Worm (Caenorhabditis elegans) whole organism, midembryonic: Measurements from ENCODE around the gene cbp-2.

Experiments used
- T22C8.4 ChIP-seq: fragments of 200-800 bp; sonication (Bioruptor generic); IDR thresholded peaks from 2 replicates; pipeline ENCODE4 v1.3.6; 2022; ENCODE audit warnings: missing genetic modification characterization, missing compliant biosample characterization
- flt-1 ChIP-seq: fragments of 200-800 bp; sonication (Bioruptor generic); IDR thresholded peaks from 2 replicates; pipeline ENCODE4 v1.3.6; 2022; ENCODE audit warnings: missing genetic modification characterization, missing compliant biosample characterization
- klf-2 ChIP-seq: fragments of 200-800 bp; sonication (Bioruptor generic); conservative IDR thresholded peaks from 2 replicates; pipeline ENCODE4 v1.3.6; 2022; ENCODE audit warnings: missing genetic modification reagents, missing genetic modification characterization, missing compliant biosample characterization
- ref-1 ChIP-seq: fragments of 200-800 bp; sonication (Bioruptor generic); conservative IDR thresholded peaks from 2 replicates; pipeline ENCODE4 v1.3.6; 2022; ENCODE audit warnings: missing genetic modification reagents, missing genetic modification characterization, missing compliant biosample characterization
- tab-1 ChIP-seq: fragments of 200-800 bp; sonication (Bioruptor generic); IDR thresholded peaks from 2 replicates; pipeline ENCODE4 v1.3.6; 2022; ENCODE audit warnings: missing genetic modification characterization, missing compliant biosample characterization
- ztf-23 ChIP-seq: fragments of 200-800 bp; sonication (Bioruptor generic); IDR thresholded peaks from 2 replicates; pipeline ENCODE4 v1.3.6; 2022; ENCODE audit warnings: missing genetic modification reagents, missing genetic modification characterization, missing compliant biosample characterization
- ztf-29 ChIP-seq: fragments of 200-800 bp; sonication (Bioruptor generic); IDR thresholded peaks from 2 replicates; pipeline ENCODE4 v1.3.6; 2022; ENCODE audit warnings: missing genetic modification reagents, missing genetic modification characterization, missing compliant biosample characterization

DNA sequence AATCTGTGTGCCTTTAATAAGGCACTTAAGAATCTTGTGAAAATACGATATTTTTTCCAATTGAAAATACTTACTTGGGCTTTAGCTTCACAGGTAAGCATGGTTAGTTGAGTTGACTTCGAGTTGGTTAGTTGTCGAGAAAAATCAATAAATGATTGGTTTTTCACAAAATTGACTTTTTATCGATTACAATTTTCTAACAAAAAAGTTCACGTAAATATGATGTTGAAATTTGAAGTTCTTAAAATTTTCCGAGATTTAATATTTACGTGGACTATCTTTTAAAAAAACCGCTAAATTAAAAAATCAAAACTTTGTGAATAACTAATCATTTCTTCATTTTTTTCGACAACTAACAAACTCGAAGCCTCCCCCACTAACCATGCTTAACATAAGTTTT lies 2.2 kb upstream of the cbp-2 start, which contains the start of gene F40F12.3:
- TF ChIP-seq tab-1 (no peak), ztf-29 (no peak), klf-2 (no peak), T22C8.4 (GFP tag; lab: Robert Waterston, UW) (no peak), flt-1 (no peak), ztf-23 (GFP tag; lab: Robert Waterston, UW) (no peak), ref-1 (GFP tag; lab: Robert Waterston, UW) (no peak)
